Worm (Caenorhabditis elegans): ENCODE data around the gene unc-116.

unc-116 gene

ce11 chrIII:8321225-8321624 is 33.7 kb downstream of the unc-116 start:
- TF ChIP-seq lsy-2 (tag; optimal IDR thresholded peaks at IDR 0.05) = peak in 1 of 2 experiments; percentile 14
- TF ChIP-seq ceh-8 (GFP tag; optimal IDR thresholded peaks at IDR 0.05) = no peak
- peak; percentile 36 for TF ChIP-seq fkh-8 (tag; optimal IDR thresholded peaks at IDR 0.05)
- no peak for TF ChIP-seq fos-1 (tag; optimal IDR thresholded peaks at IDR 0.05)
- peak; percentile 49 for TF ChIP-seq dsc-1 (tag; optimal IDR thresholded peaks at IDR 0.05)
- peak in 1 of 3 experiments; percentile 18 for TF ChIP-seq dpl-1 (GFP tag; optimal IDR thresholded peaks at IDR 0.05)
- peak; percentile 57 for TF ChIP-seq lin-14 (GFP tag; optimal IDR thresholded peaks at IDR 0.05)
- no peak for TF ChIP-seq skn-1 (tag; optimal IDR thresholded peaks at IDR 0.05)

ce11 chrIII:8320183-8320582 is 34.8 kb downstream of the unc-116 start, which contains the start of gene F10E9.10:
F10E9.10 (minus strand) TSS chrIII:8320283.
- TF ChIP-seq aha-1 (tag; optimal IDR thresholded peaks at IDR 0.05) (no peak), ces-1 (GFP tag; optimal IDR thresholded peaks at IDR 0.05) (no peak), nhr-237 (tag; optimal IDR thresholded peaks at IDR 0.05) (no peak), C34B4.2 (tag; optimal IDR thresholded peaks at IDR 0.05) (no peak), aly-2 (tag; optimal IDR thresholded peaks at IDR 0.05) (no peak), C16A3.4 (tag; optimal IDR thresholded peaks at IDR 0.05) (no peak), ceh-63 (GFP tag; optimal IDR thresholded peaks at IDR 0.05) (no peak), ceh-8 (GFP tag; optimal IDR thresholded peaks at IDR 0.05) (no peak), zip-4 (GFP tag; optimal IDR thresholded peaks at IDR 0.05) (no peak), nhr-85 (tag) (no peak), ceh-90 (tag; optimal IDR thresholded peaks at IDR 0.05) (no peak)

ce11 chrIII:8319100-8319499 is 35.9 kb downstream of the unc-116 start, which contains the start of gene F10E9.11:
F10E9.11 (minus strand) TSS chrIII:8319260.
- TF ChIP-seq ceh-8 (GFP tag; optimal IDR thresholded peaks at IDR 0.05) (peak; percentile 45), ceh-82 (tag; optimal IDR thresholded peaks at IDR 0.05) (peak; percentile 71 to 77 (median 74)), isw-1 (GFP tag; IDR thresholded peaks at IDR 0.05) (peak; percentile 76), ceh-90 (tag; optimal IDR thresholded peaks at IDR 0.05) (peak; percentile 92), pax-3 (tag; optimal IDR thresholded peaks at IDR 0.05) (peak; percentile 88), nhr-20 (tag; optimal IDR thresholded peaks at IDR 0.05) (peak; percentile 86), nhr-71 (tag; optimal IDR thresholded peaks at IDR 0.05) (peak; percentile 93), dsc-1 (tag; optimal IDR thresholded peaks at IDR 0.05) (peak; percentile 92), lin-35 (GFP tag; optimal IDR thresholded peaks at IDR 0.05) (peak; percentile 98), fkh-4 (tag; optimal IDR thresholded peaks at IDR 0.05; ENCODE audit: borderline replicate concordance) (peak; percentile 96), aly-2 (tag; optimal IDR thresholded peaks at IDR 0.05) (no peak), hpl-2 (GFP tag; optimal IDR thresholded peaks at IDR 0.05) (no peak), grh-1 (GFP tag; IDR thresholded peaks at IDR 0.05) (no peak; the same call in 1 of the 2 replicates), fos-1 (tag; optimal IDR thresholded peaks at IDR 0.05) (peak; percentile 30), blmp-1 (tag; optimal IDR thresholded peaks at IDR 0.05) (peak; percentile 69), egl-13 (tag; optimal IDR thresholded peaks at IDR 0.05) (peak; percentile 82), lin-13 (GFP tag; optimal IDR thresholded peaks at IDR 0.05) (peak; percentile 75), nhr-84 (tag; optimal IDR thresholded peaks at IDR 0.05) (no peak), efl-3 (GFP tag; optimal IDR thresholded peaks at IDR 0.05) (no peak), zag-1 (tag; optimal IDR thresholded peaks at IDR 0.05) (no peak), pag-3 (tag; optimal IDR thresholded peaks at IDR 0.05; ENCODE audit: borderline replicate concordance, insufficient read depth) (no peak), lir-3 (tag; optimal IDR thresholded peaks at IDR 0.05; ENCODE audit: poor library complexity) (peak; percentile 96), nhr-19 (GFP tag; conservative IDR thresholded peaks at IDR 0.05) (peak; percentile 84), aha-1 (tag; optimal IDR thresholded peaks at IDR 0.05) (no peak), lin-14 (GFP tag; optimal IDR thresholded peaks at IDR 0.05) (peak; percentile 85), elt-2 (tag; optimal IDR thresholded peaks at IDR 0.05) (peak; percentile 9), nhr-12 (tag; optimal IDR thresholded peaks at IDR 0.05) (no peak), ces-1 (GFP tag; optimal IDR thresholded peaks at IDR 0.05) (no peak), ztf-11 (tag; optimal IDR thresholded peaks at IDR 0.05) (peak in 1 of 2 experiments; percentile 91), C04F5.9 (tag; optimal IDR thresholded peaks at IDR 0.05) (peak; percentile 74), skn-1 (tag; optimal IDR thresholded peaks at IDR 0.05) (peak; percentile 76), snpc-4 (tag; optimal IDR thresholded peaks at IDR 0.05) (peak; percentile 51), unc-98 (GFP tag; IDR thresholded peaks at IDR 0.05) (peak; percentile 76), elt-3 (tag; optimal IDR thresholded peaks at IDR 0.05) (peak in 3 of 6 experiments; percentile 25 to 52 (median 28)), fkh-8 (tag; optimal IDR thresholded peaks at IDR 0.05) (peak; percentile 86), hlh-4 (tag; optimal IDR thresholded peaks at IDR 0.05) (no peak), swsn-7 (tag; optimal IDR thresholded peaks at IDR 0.05) (peak; percentile 85), unc-86 (tag; optimal IDR thresholded peaks at IDR 0.05) (peak; percentile 74), sox-4 (tag; optimal IDR thresholded peaks at IDR 0.05) (peak; percentile 91)
